Worm (Caenorhabditis elegans): ENCODE measurements around the gene flr-1.

The flr-1 gene

DNA sequence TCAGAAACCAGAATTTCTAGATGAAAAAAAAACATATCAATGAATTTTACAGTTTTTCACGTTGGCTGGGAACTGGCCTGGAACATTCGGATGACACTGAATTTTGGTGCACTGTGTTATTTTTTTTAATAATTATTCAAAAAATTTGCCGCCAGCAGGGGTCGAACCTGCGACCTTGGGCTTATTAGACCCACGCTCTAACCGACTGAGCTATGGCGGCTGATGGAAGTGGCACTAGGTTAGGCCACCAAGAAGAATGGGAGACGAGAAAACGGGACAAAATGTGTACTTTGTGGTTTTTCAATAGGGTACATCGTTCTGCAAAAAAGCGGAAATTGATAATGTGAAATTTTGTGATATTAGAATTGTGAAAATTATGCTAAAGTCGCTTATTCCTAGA lies 41.4 kb downstream of the flr-1 start:
- TF ChIP-seq F13H6.1 (tag; optimal IDR thresholded peaks at IDR 0.05) (peak; percentile 11), elt-3 (tag; optimal IDR thresholded peaks at IDR 0.05) (no peak), Y55F3AM.14 (GFP tag; optimal IDR thresholded peaks at IDR 0.05) (no peak), lin-13 (GFP tag; optimal IDR thresholded peaks at IDR 0.05) (no peak), lsy-2 (tag; optimal IDR thresholded peaks at IDR 0.05) (peak in 1 of 2 experiments; percentile 1), nhr-21 (tag; optimal IDR thresholded peaks at IDR 0.05) (peak; percentile 31), nhr-237 (tag; optimal IDR thresholded peaks at IDR 0.05) (no peak), sma-3 (GFP tag; optimal IDR thresholded peaks at IDR 0.05) (peak; percentile 30), peb-1 (tag; optimal IDR thresholded peaks at IDR 0.05) (no peak), crh-2 (tag; optimal IDR thresholded peaks at IDR 0.05) (peak; percentile 24), snpc-4 (tag; optimal IDR thresholded peaks at IDR 0.05) (no peak), nhr-6 (tag; optimal IDR thresholded peaks at IDR 0.05) (no peak), blmp-1 (tag; optimal IDR thresholded peaks at IDR 0.05; ENCODE audit: insufficient read depth) (no peak), lin-11 (tag; optimal IDR thresholded peaks at IDR 0.05) (peak; percentile 1), unc-39 (tag; optimal IDR thresholded peaks at IDR 0.05) (no peak), sem-4 (tag; optimal IDR thresholded peaks at IDR 0.05) (no peak), fos-1 (tag; optimal IDR thresholded peaks at IDR 0.05) (peak; percentile 11), C34F6.9 (tag; optimal IDR thresholded peaks at IDR 0.05) (peak; percentile 7), gmeb-1 (tag; optimal IDR thresholded peaks at IDR 0.05) (peak; percentile 9), aly-2 (tag; optimal IDR thresholded peaks at IDR 0.05) (no peak), sma-9 (GFP tag; optimal IDR thresholded peaks at IDR 0.05) (peak; percentile 63), sma-9 (tag; optimal IDR thresholded peaks at IDR 0.05) (no peak)

DNA sequence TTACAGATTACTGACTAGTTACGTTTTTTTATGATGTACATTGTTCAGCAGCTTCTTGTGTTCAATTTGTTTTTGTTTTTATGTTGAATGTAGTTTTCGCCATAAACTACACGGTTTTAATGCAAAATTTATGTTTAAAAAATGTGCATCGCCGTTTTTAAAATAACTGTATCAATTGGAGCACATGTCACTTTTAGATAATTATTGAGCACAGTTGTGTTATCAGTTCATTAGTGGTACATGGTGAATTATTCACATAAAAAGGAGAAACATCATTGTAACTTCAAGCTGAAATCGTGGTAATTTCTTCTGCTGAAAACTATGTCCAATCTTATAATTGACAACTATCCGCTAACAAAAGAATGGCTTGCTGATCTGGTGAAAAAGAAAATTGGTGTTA lies 44.0 kb downstream of the flr-1 start:
- peak; percentile 0 for TF ChIP-seq crh-2 (tag; optimal IDR thresholded peaks at IDR 0.05)
- no peak for TF ChIP-seq ZK546.5 (tag; optimal IDR thresholded peaks at IDR 0.05)
- peak; percentile 55 for TF ChIP-seq fos-1 (tag; optimal IDR thresholded peaks at IDR 0.05)
- TF ChIP-seq ama-1 (optimal IDR thresholded peaks at IDR 0.05): no peak
- no peak for TF ChIP-seq skn-1 (tag; optimal IDR thresholded peaks at IDR 0.05)
- no peak for TF ChIP-seq mab-5 (tag; optimal IDR thresholded peaks at IDR 0.05)
- no peak for TF ChIP-seq ztf-1 (GFP tag; conservative IDR thresholded peaks at IDR 0.05)
- no peak for TF ChIP-seq aly-2 (tag; optimal IDR thresholded peaks at IDR 0.05)
- no peak for TF ChIP-seq Y55F3AM.14 (GFP tag; optimal IDR thresholded peaks at IDR 0.05)
- no peak for TF ChIP-seq C34F6.9 (tag; optimal IDR thresholded peaks at IDR 0.05)
- TF ChIP-seq unc-39 (tag; optimal IDR thresholded peaks at IDR 0.05): no peak

ce11 chrX:13411306-13411705 lies 45.0 kb downstream of the flr-1 start:
- TF ChIP-seq sma-9 (GFP tag; optimal IDR thresholded peaks at IDR 0.05) (peak; percentile 10), sma-9 (tag; optimal IDR thresholded peaks at IDR 0.05) (no peak), fos-1 (tag; optimal IDR thresholded peaks at IDR 0.05) (no peak)

- TF ChIP-seq crh-2 (tag; optimal IDR thresholded peaks at IDR 0.05) (peak; percentile 5), peb-1 (tag; optimal IDR thresholded peaks at IDR 0.05) (no peak), sma-9 (GFP tag; optimal IDR thresholded peaks at IDR 0.05) (peak; percentile 1), sma-9 (tag; optimal IDR thresholded peaks at IDR 0.05) (no peak)
Measured at ce11 chrX:13409543-13409942, 46.8 kb downstream of the flr-1 start, which contains the start of the genes cyp-13B1 and C29F7.1. TSS of gene cyp-13B1 (minus strand) at chrX:13409643. TSS of gene C29F7.1 (plus strand) at chrX:13409936.
